Fruit fly (Drosophila melanogaster): ENCODE results near the gene Pgk.
A peak's percentile ranks its signal among the peaks of the same experiment; 100 is the strongest.

The Pgk gene

DNA sequence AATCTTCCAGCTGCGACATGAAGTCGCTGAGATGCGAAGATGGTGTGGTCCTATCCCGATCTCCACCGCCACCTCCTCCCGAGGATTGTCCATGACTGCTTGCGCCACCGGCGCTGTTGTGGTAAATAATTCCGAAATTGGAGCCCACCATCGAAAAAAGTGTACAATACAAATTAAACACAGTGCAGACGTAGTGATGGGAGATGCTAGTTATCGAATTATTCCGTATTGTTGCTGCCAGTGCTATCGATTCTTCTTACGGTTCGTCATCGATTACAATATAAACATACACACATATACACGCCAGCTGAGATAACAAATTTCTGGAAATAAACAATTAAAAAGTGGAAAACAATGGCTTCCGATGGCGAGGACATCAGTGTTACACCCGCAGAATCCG, 14.8 kb upstream of the Pgk start, which contains the start of the genes Taf10b and Taf10 (continued):
- peak; percentile 57; the same call in 2 of the 3 replicates for TF ChIP-seq CG11560 (tag; IDR thresholded peaks at IDR 0.05)
- peak; percentile 57 for TF ChIP-seq Fer1 (GFP tag; optimal IDR thresholded peaks at IDR 0.05)
- TF ChIP-seq Sox100B (GFP tag; optimal IDR thresholded peaks at IDR 0.05), result no peak
- TF ChIP-seq exex (tag; optimal IDR thresholded peaks at IDR 0.05), result peak; percentile 48
- TF ChIP-seq Nf-YC (tag; optimal IDR thresholded peaks at IDR 0.05), result peak; percentile 36
- TF ChIP-seq CG17186 (GFP tag; optimal IDR thresholded peaks at IDR 0.05), result peak; percentile 34
- peak; percentile 16 for TF ChIP-seq lilli (GFP tag; optimal IDR thresholded peaks at IDR 0.05)
- TF ChIP-seq tup (GFP tag; optimal IDR thresholded peaks at IDR 0.05), result no peak
- TF ChIP-seq ERR (GFP tag; optimal IDR thresholded peaks at IDR 0.05), result peak; percentile 6
- TF ChIP-seq tna (GFP tag; IDR thresholded peaks at IDR 0.05; ENCODE audit: partially characterized antibody), result peak; percentile 79
- TF ChIP-seq CG34376 (GFP tag; optimal IDR thresholded peaks at IDR 0.05), result peak; percentile 76
- peak; percentile 48 for TF ChIP-seq sd (tag; optimal IDR thresholded peaks at IDR 0.05)
- peak; percentile 1 for TF ChIP-seq BtbVII (GFP tag; optimal IDR thresholded peaks at IDR 0.05)
- no peak for TF ChIP-seq ase (GFP tag; IDR thresholded peaks at IDR 0.05)
- TF ChIP-seq Med (GFP tag), result peak; percentile 75
- no peak for TF ChIP-seq CG17612 (GFP tag; IDR thresholded peaks at IDR 0.05)
- peak; percentile 19 for TF ChIP-seq B-H2 (GFP tag; optimal IDR thresholded peaks at IDR 0.05)
- TF ChIP-seq CG13296 (GFP tag; optimal IDR thresholded peaks at IDR 0.05), result peak; percentile 41
- TF ChIP-seq CG15269 (tag; optimal IDR thresholded peaks at IDR 0.05), result no peak
- TF ChIP-seq fru (optimal IDR thresholded peaks at IDR 0.05), result no peak
- peak; percentile 73 for TF ChIP-seq CG14860 (GFP tag; IDR thresholded peaks at IDR 0.05; ENCODE audit: partially characterized antibody)
- peak; percentile 77 for TF ChIP-seq stwl (tag; optimal IDR thresholded peaks at IDR 0.05)
- TF ChIP-seq amos (GFP tag; IDR thresholded peaks at IDR 0.05; ENCODE audit: partially characterized antibody), result peak; percentile 81
- TF ChIP-seq Eip74EF (GFP tag; optimal IDR thresholded peaks at IDR 0.05), result peak in 1 of 2 experiments; percentile 5
- TF ChIP-seq cato (GFP tag; optimal IDR thresholded peaks at IDR 0.05; ENCODE audit: borderline replicate concordance), result no peak
- TF ChIP-seq CG8924 (tag; optimal IDR thresholded peaks at IDR 0.05), result peak; percentile 59
- TF ChIP-seq crp (GFP tag; optimal IDR thresholded peaks at IDR 0.05), result peak in 1 of 2 experiments; percentile 75
- TF ChIP-seq CG16813 (GFP tag; IDR thresholded peaks at IDR 0.05; ENCODE audit: partially characterized antibody), result peak; percentile 73
- no peak for TF ChIP-seq CG8290 (GFP tag; optimal IDR thresholded peaks at IDR 0.05)
- peak in 1 of 2 experiments; percentile 55 for TF ChIP-seq CG8290 (tag; optimal IDR thresholded peaks at IDR 0.05)
- peak; percentile 56 for TF ChIP-seq CG8388 (GFP tag; optimal IDR thresholded peaks at IDR 0.05)
- TF ChIP-seq zen2 (GFP tag; IDR thresholded peaks at IDR 0.05; ENCODE audit: partially characterized antibody), result peak; percentile 88
- peak; percentile 10 for TF ChIP-seq CG2120 (GFP tag; optimal IDR thresholded peaks at IDR 0.05)
- TF ChIP-seq Opbp (GFP tag; IDR thresholded peaks at IDR 0.05; ENCODE audit: partially characterized antibody), result peak; percentile 90
- peak; percentile 83 for TF ChIP-seq CG7963 (GFP tag; IDR thresholded peaks at IDR 0.05; ENCODE audit: partially characterized antibody)
- 0 out of 2 replicates have a peak, but pooled peaks have one; percentile 24 for TF ChIP-seq HLH3B (GFP tag; IDR thresholded peaks at IDR 0.05)
- TF ChIP-seq CG9932 (GFP tag; IDR thresholded peaks at IDR 0.05), result peak; percentile 41; the same call in 1 of the 2 replicates
- TF ChIP-seq mirr (GFP tag; optimal IDR thresholded peaks at IDR 0.05), result peak; percentile 47
- TF ChIP-seq knrl (GFP tag; IDR thresholded peaks at IDR 0.05; ENCODE audit: partially characterized antibody), result peak; percentile 61; the same call in 2 of the 3 replicates
- peak; percentile 4 for TF ChIP-seq CG10543 (GFP tag; optimal IDR thresholded peaks at IDR 0.05)
- TF ChIP-seq ato (GFP tag; IDR thresholded peaks at IDR 0.05; ENCODE audit: partially characterized antibody), result peak; percentile 80
- TF ChIP-seq HmgZ (tag; optimal IDR thresholded peaks at IDR 0.05), result peak; percentile 36
- TF ChIP-seq seq (GFP tag; IDR thresholded peaks at IDR 0.05), result no peak
- TF ChIP-seq CG3726 (GFP tag; IDR thresholded peaks at IDR 0.05), result no peak
- TF ChIP-seq CG2116 (GFP tag; optimal IDR thresholded peaks at IDR 0.05), result peak; percentile 84
- TF ChIP-seq cas (GFP tag; IDR thresholded peaks at IDR 0.05), result no peak
- TF ChIP-seq Rfx (GFP tag; IDR thresholded peaks at IDR 0.05), result peak; percentile 27; the same call in 1 of the 2 replicates
- no peak for TF ChIP-seq Doc2 (GFP tag; IDR thresholded peaks at IDR 0.05)
- no peak for TF ChIP-seq Drgx (GFP tag; IDR thresholded peaks at IDR 0.05)
